Worm (Caenorhabditis elegans): ENCODE results near the gene egli-1.

- TF ChIP-seq pha-4 (tag; optimal IDR thresholded peaks at IDR 0.05) = no peak
- no peak for TF ChIP-seq snpc-4 (tag; optimal IDR thresholded peaks at IDR 0.05)
- no peak for TF ChIP-seq nhr-12 (tag; optimal IDR thresholded peaks at IDR 0.05)
- TF ChIP-seq nhr-11 (tag; optimal IDR thresholded peaks at IDR 0.05) = no peak
- no peak for TF ChIP-seq nhr-77 (tag; optimal IDR thresholded peaks at IDR 0.05)
- TF ChIP-seq elt-1 (tag; optimal IDR thresholded peaks at IDR 0.05) = no peak
- no peak for TF ChIP-seq lsy-12 (tag; optimal IDR thresholded peaks at IDR 0.05)
- TF ChIP-seq tbx-2 (tag; optimal IDR thresholded peaks at IDR 0.05) = no peak
- TF ChIP-seq ZK546.5 (tag; optimal IDR thresholded peaks at IDR 0.05) = no peak
- no peak for TF ChIP-seq jun-1 (tag; optimal IDR thresholded peaks at IDR 0.05)
- TF ChIP-seq skn-1 (tag; optimal IDR thresholded peaks at IDR 0.05) = no peak
- TF ChIP-seq ceh-82 (tag; optimal IDR thresholded peaks at IDR 0.05) = no peak
- TF ChIP-seq ceh-9 (tag; optimal IDR thresholded peaks at IDR 0.05) = no peak
Observed at ce11 chrII:9308614-9309046, 15.1 kb upstream of the egli-1 start.
